Worm (Caenorhabditis elegans) whole organism, L4/young adult: ENCODE measurements around the gene cyp-33C1.

Source experiments
- W03F9.2 ChIP-seq: fragments of 150-350 bp; optimal IDR thresholded peaks from 2 replicates; lab custom pipeline; 2014; ENCODE audit warnings: missing biosample characterization, missing genetic modification characterization
- dao-5 ChIP-seq: sonication (generic microtip); optimal IDR thresholded peaks from 2 replicates; lab custom pipeline; 2016; ENCODE audit warnings: missing genotype, missing genetic modification characterization, moderate library complexity, missing compliant biosample characterization
- him-1 ChIP-seq: sonication (generic microtip); optimal IDR thresholded peaks from 2 replicates; lab custom pipeline; 2016; ENCODE audit warnings: missing genotype, missing genetic modification reagents, missing genetic modification characterization, missing compliant biosample characterization

ce11 chrV:2228781-2229180 is 49.5 kb downstream of the cyp-33C1 start, which contains the start of gene nhr-126:
- TF ChIP-seq dao-5 (tag; lab: Kevin White, UChicago) (no peak), him-1 (no peak), W03F9.2 (no peak)
